Worm (Caenorhabditis elegans) whole organism, young adult: Measurements from ENCODE around the gene F48F7.5.
"Not testable (repeated sequence)": the region's sequence is repeated elsewhere in the genome, so short reads cannot be mapped to it uniquely, and the experiment has no call there.

ENCODE experiments used
- B0035.1 ChIP-seq: sonication (generic microtip); optimal IDR thresholded peaks from 2 replicates; lab custom pipeline; 2016; ENCODE audit warnings: missing genetic modification characterization, mild to moderate bottlenecking, missing compliant biosample characterization, missing genotype, missing genetic modification reagents
- D2030.7 ChIP-seq: fragments of 200-800 bp; sonication (Bioruptor generic); IDR thresholded peaks from 2 replicates; pipeline ENCODE4 v1.3.6; 2022; ENCODE audit warnings: missing genetic modification reagents, missing genetic modification characterization, missing compliant biosample characterization
- F37B4.10 ChIP-seq: fragments of 200-800 bp; sonication (Bioruptor generic); IDR thresholded peaks from 2 replicates; pipeline ENCODE4 v1.3.6; 2022; ENCODE audit warnings: missing genetic modification characterization, missing compliant biosample characterization
- F49E8.2 ChIP-seq: sonication (generic microtip); optimal IDR thresholded peaks from 3 replicates; lab custom pipeline; 2017; ENCODE audit warnings: missing genetic modification characterization, mild to moderate bottlenecking, missing compliant biosample characterization, antibody characterized with exemption, moderate library complexity; ENCODE audit not compliant: insufficient read depth
- F55B11.4 ChIP-seq: sonication (generic microtip); optimal IDR thresholded peaks from 2 replicates; lab custom pipeline; 2016; ENCODE audit warnings: missing compliant biosample characterization, missing genetic modification characterization, borderline replicate concordance; ENCODE audit not compliant: insufficient read depth
- F57C9.4 ChIP-seq: sonication (generic microtip); optimal IDR thresholded peaks from 2 replicates; lab custom pipeline; 2017; ENCODE audit warnings: mild to moderate bottlenecking, missing genetic modification characterization, missing compliant biosample characterization
- Y53G8AR.9 ChIP-seq: fragments of 200-800 bp; sonication (Bioruptor generic); conservative IDR thresholded peaks from 2 replicates; pipeline ENCODE4 v1.3.6; 2022; ENCODE audit warnings: missing genetic modification reagents, missing genetic modification characterization, missing compliant biosample characterization
- Y56A3A.18 ChIP-seq: fragments of 200-800 bp; sonication (Bioruptor generic); IDR thresholded peaks from 2 replicates; pipeline ENCODE4 v1.3.6; 2022; ENCODE audit warnings: missing genetic modification reagents, missing genetic modification characterization, missing compliant biosample characterization
- Y67H2A.10 ChIP-seq: fragments of 200-800 bp; sonication (Bioruptor generic); conservative IDR thresholded peaks from 2 replicates; pipeline ENCODE4 v1.3.6; 2022; ENCODE audit warnings: missing genetic modification reagents, missing genetic modification characterization, missing compliant biosample characterization
- attf-6 ChIP-seq: fragments of 200-800 bp; sonication (Bioruptor generic); IDR thresholded peaks from 2 replicates; pipeline ENCODE4 v1.3.6; 2022; ENCODE audit warnings: missing genetic modification reagents, missing genetic modification characterization, missing compliant biosample characterization
- bed-1 ChIP-seq: fragments of 200-800 bp; sonication (Bioruptor generic); IDR thresholded peaks from 2 replicates; pipeline ENCODE4 v1.3.6; 2022; ENCODE audit warnings: missing genetic modification reagents, missing genetic modification characterization, missing compliant biosample characterization
- ceh-27 ChIP-seq: fragments of 200-800 bp; sonication (Bioruptor generic); optimal IDR thresholded peaks from 2 replicates; lab custom pipeline; 2018; ENCODE audit warnings: mild to moderate bottlenecking, missing genetic modification characterization, moderate library complexity, missing compliant biosample characterization
- ceh-58 ChIP-seq: fragments of 200-800 bp; sonication (Bioruptor generic); IDR thresholded peaks from 2 replicates; pipeline ENCODE4 v1.3.6; 2022; ENCODE audit warnings: missing genetic modification characterization, missing compliant biosample characterization
- ceh-91 ChIP-seq: fragments of 200-800 bp; sonication (Bioruptor generic); IDR thresholded peaks from 2 replicates; pipeline ENCODE4 v1.3.6; 2022; ENCODE audit warnings: missing genetic modification reagents, missing genetic modification characterization, missing compliant biosample characterization
- die-1 ChIP-seq: sonication (generic microtip); optimal IDR thresholded peaks from 2 replicates; lab custom pipeline; 2016; ENCODE audit warnings: missing genotype, mild to moderate bottlenecking, missing genetic modification characterization, missing compliant biosample characterization
- dox-1 ChIP-seq: fragments of 200-800 bp; sonication (Bioruptor generic); IDR thresholded peaks from 2 replicates; pipeline ENCODE4 v1.3.6; 2022; ENCODE audit warnings: missing genetic modification reagents, missing genetic modification characterization, missing compliant biosample characterization
- efl-1 ChIP-seq: fragments of 150-350 bp; optimal IDR thresholded peaks from 2 replicates; lab custom pipeline; 2014; ENCODE audit warnings: missing biosample characterization, missing genetic modification reagents, missing genetic modification characterization
- egl-18 ChIP-seq: fragments of 200-800 bp; sonication (Bioruptor generic); IDR thresholded peaks from 2 replicates; pipeline ENCODE4 v1.3.6; 2022; ENCODE audit warnings: missing genetic modification reagents, missing genetic modification characterization, missing compliant biosample characterization
- egrh-3 ChIP-seq: fragments of 200-800 bp; sonication (Bioruptor generic); IDR thresholded peaks from 2 replicates; pipeline ENCODE4 v1.3.6; 2022; ENCODE audit warnings: missing genetic modification reagents, missing genetic modification characterization, missing compliant biosample characterization
- gei-17 ChIP-seq: fragments of 200-800 bp; sonication (Bioruptor generic); optimal IDR thresholded peaks from 2 replicates; lab custom pipeline; 2018; ENCODE audit warnings: mild to moderate bottlenecking, missing genetic modification characterization, missing compliant biosample characterization
- hlh-12 ChIP-seq: sonication (generic microtip); optimal IDR thresholded peaks from 2 replicates; lab custom pipeline; 2016; ENCODE audit warnings: missing genetic modification characterization, missing compliant biosample characterization
- hmg-1.2 ChIP-seq: fragments of 200-800 bp; sonication (Bioruptor generic); IDR thresholded peaks from 2 replicates; pipeline ENCODE4 v1.3.6; 2022; ENCODE audit warnings: missing genetic modification reagents, missing genetic modification characterization, missing compliant biosample characterization
- let-526 ChIP-seq: fragments of 200-800 bp; sonication (Bioruptor generic); IDR thresholded peaks from 2 replicates; pipeline ENCODE4 v1.3.6; 2022; ENCODE audit warnings: missing genetic modification reagents, missing genetic modification characterization, missing compliant biosample characterization
- let-607 ChIP-seq, 2 experiments: fragments of 200-800 bp in 1 of 2; sonication (Bioruptor generic) in 1 of 2; sonication (generic microtip) in 1 of 2; optimal IDR thresholded peaks; 2 replicates each; lab custom pipeline; 2016 to 2018; ENCODE audit warnings: mild to moderate bottlenecking in 2 of 2, missing compliant biosample characterization in 2 of 2, missing genetic modification characterization in 2 of 2, moderate library complexity in 2 of 2, missing genotype in 1 of 2
- mxl-1 ChIP-seq: sonication (generic microtip); optimal IDR thresholded peaks from 2 replicates; lab custom pipeline; 2016; ENCODE audit warnings: missing genetic modification characterization, missing compliant biosample characterization
- nfyb-1 ChIP-seq: fragments of 200-800 bp; sonication (Bioruptor generic); IDR thresholded peaks from 2 replicates; pipeline ENCODE4 v1.3.6; 2022; ENCODE audit warnings: missing genetic modification reagents, missing genetic modification characterization, missing compliant biosample characterization
- nhr-179 ChIP-seq: sonication (generic microtip); optimal IDR thresholded peaks from 2 replicates; lab custom pipeline; 2016; ENCODE audit warnings: mild to moderate bottlenecking, missing genetic modification characterization, missing compliant biosample characterization
- nhr-80 ChIP-seq: sonication (generic microtip); optimal IDR thresholded peaks from 2 replicates; lab custom pipeline; 2016; ENCODE audit warnings: missing genetic modification characterization, missing compliant biosample characterization
- rpc-1 ChIP-seq, 2 experiments: fragments of 150-350 bp in 1 of 2; sonication (generic microtip) in 1 of 2; optimal IDR thresholded peaks; 2 replicates each; lab custom pipeline; 2014 to 2018; ENCODE audit warnings: missing biosample characterization in 1 of 2, missing genetic modification characterization in 1 of 2, missing genetic modification reagents in 1 of 2, missing genotype in 1 of 2
- sea-2 ChIP-seq: fragments of 200-800 bp; sonication (Bioruptor generic); IDR thresholded peaks from 2 replicates; pipeline ENCODE4 v1.3.6; 2022; ENCODE audit warnings: missing genetic modification characterization, missing compliant biosample characterization
- snpc-3.4 ChIP-seq: sonication (generic microtip); optimal IDR thresholded peaks from 2 replicates; lab custom pipeline; 2017; ENCODE audit warnings: missing genetic modification characterization, mild to moderate bottlenecking, missing compliant biosample characterization, antibody characterized with exemption, moderate library complexity, missing genotype, missing genetic modification reagents
- unc-130 ChIP-seq: sonication (generic microtip); optimal IDR thresholded peaks from 2 replicates; lab custom pipeline; 2016; ENCODE audit warnings: missing genetic modification reagents, missing genetic modification characterization, missing compliant biosample characterization
- zfh-2 ChIP-seq: fragments of 200-800 bp; sonication (Bioruptor generic); conservative IDR thresholded peaks from 2 replicates; pipeline ENCODE4 v1.3.6; 2022; ENCODE audit warnings: missing genetic modification reagents, missing genetic modification characterization, missing compliant biosample characterization
- ztf-22 ChIP-seq: fragments of 200-800 bp; sonication (Bioruptor generic); optimal IDR thresholded peaks from 2 replicates; lab custom pipeline; 2018; ENCODE audit warnings: mild to moderate bottlenecking, missing genetic modification characterization, moderate library complexity, missing compliant biosample characterization
- ztf-26 ChIP-seq: sonication (generic microtip); optimal IDR thresholded peaks from 2 replicates; lab custom pipeline; 2017; ENCODE audit warnings: missing genetic modification characterization, missing compliant biosample characterization
- ztf-6 ChIP-seq: fragments of 200-800 bp; sonication (Bioruptor generic); IDR thresholded peaks from 2 replicates; pipeline ENCODE4 v1.3.6; 2022; ENCODE audit warnings: missing genetic modification reagents, missing genetic modification characterization, missing compliant biosample characterization

Gene F48F7.5

ce11 chrX:13934574-13934973 is 40.9 kb upstream of the F48F7.5 start, which contains the start of gene elt-3:
Gene elt-3, plus strand, starts transcription at chrX:13934874.
- TF ChIP-seq gei-17 (GFP tag; lab: Kevin White, UChicago) (no peak), die-1 (no peak), snpc-3.4 (tag; lab: Kevin White, UChicago) (no peak), B0035.1 (tag; lab: Kevin White, UChicago) (no peak), ceh-91 (no peak), egl-18 (GFP tag; lab: Robert Waterston, UW) (no peak), ztf-22 (GFP tag; lab: Kevin White, UChicago) (no peak), Y53G8AR.9 (GFP tag; lab: Robert Waterston, UW) (no peak)

- peak; percentile 45; the same call in 1 of the 2 replicates for TF ChIP-seq zfh-2 (GFP tag; lab: Robert Waterston, UW)
- TF ChIP-seq dox-1 (GFP tag; lab: Robert Waterston, UW) = peak; percentile 12; the same call in 1 of the 2 replicates
- TF ChIP-seq rpc-1 (optimal IDR thresholded peaks at IDR 0.05; lab: Kevin White, UChicago) = not testable (repeated sequence)
- TF ChIP-seq rpc-1 (tag; optimal IDR thresholded peaks at IDR 0.05; lab: Kevin White, UChicago) = peak; percentile 37
- TF ChIP-seq egrh-3 = peak; percentile 64; the same call in 1 of the 2 replicates
Measured at ce11 chrX:13935615-13936014, 39.8 kb upstream of the F48F7.5 start.

DNA sequence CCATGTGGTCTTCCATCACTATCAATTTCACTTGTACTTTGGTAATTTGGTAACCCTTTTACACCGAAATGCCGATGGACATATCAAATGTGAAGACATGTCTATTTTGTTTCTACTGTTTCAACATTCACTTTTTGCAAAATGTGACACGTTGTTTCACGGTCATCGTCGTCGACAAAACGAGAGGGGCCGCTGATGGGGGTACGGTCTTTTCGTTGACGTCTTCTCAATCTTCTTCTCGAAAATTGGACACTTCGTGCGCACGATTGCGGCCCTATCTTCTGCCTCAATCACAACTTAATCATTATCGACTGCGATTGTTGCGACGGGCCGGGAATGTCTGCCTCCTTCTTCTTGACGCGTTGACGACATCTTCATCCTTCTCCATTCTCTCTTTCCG is 38.7 kb upstream of the F48F7.5 start:
- TF ChIP-seq F49E8.2 (tag; lab: Kevin White, UChicago) (no peak), nfyb-1 (GFP tag; lab: Robert Waterston, UW) (no peak), ztf-26 (tag; lab: Kevin White, UChicago) (peak; percentile 32), bed-1 (GFP tag; lab: Robert Waterston, UW) (no peak)

DNA sequence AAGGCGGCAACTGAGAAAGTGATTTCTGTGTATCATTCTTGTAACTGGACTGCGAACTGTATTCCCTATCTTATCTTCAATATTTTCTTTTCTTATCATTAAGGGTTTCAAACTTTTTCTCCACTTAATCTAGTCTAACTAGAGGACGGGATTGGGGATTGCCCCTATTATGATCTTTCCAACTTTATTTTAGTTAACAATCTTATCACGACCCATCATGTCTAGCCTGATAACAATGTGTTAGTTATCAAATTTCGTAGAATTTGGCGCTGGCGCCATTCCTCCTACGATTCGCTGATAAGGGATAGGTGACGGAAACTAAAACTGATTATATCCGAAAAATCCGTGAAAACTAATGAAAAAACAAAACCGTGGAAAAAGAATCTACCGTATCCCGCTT is 38.1 kb upstream of the F48F7.5 start:
- TF ChIP-seq sea-2 (GFP tag; lab: Robert Waterston, UW) (no peak), nhr-179 (no peak), ceh-27 (no peak), nhr-80 (tag; lab: Kevin White, UChicago) (peak; percentile 35), ceh-58 (GFP tag; lab: Robert Waterston, UW) (no peak)

DNA sequence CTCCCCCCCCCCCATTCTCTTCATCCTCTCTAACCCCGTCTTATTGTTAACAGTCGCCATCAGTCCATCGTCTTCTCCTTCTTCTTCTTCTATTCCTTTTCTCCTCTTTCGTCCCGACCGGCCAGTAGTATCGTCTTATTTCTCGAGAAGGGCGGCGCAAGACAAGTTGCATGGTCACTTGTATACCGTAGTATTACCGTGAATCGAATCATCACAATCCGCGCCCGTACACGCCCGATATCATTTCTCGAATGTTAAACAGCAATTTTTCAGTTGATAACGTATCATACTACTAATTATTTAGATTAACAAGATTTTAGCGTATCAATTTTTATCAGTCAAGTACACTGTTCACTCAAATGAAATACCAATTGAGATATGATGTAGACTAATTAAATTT is 37.5 kb upstream of the F48F7.5 start:
- TF ChIP-seq Y56A3A.18 = no peak
- TF ChIP-seq let-607 (tag; optimal IDR thresholded peaks at IDR 0.05; lab: Kevin White, UChicago) = no peak
- TF ChIP-seq nhr-179 = no peak
- no peak for TF ChIP-seq egrh-3
- TF ChIP-seq F55B11.4 (tag; lab: Kevin White, UChicago) = no peak
- no peak for TF ChIP-seq zfh-2 (GFP tag; lab: Robert Waterston, UW)
- TF ChIP-seq mxl-1 = no peak
- no peak for TF ChIP-seq bed-1 (GFP tag; lab: Robert Waterston, UW)
- no peak for TF ChIP-seq ztf-6 (GFP tag; lab: Robert Waterston, UW)
- TF ChIP-seq hmg-1.2 = no peak
- TF ChIP-seq ceh-91 = no peak
- TF ChIP-seq let-526 = no peak
- no peak for TF ChIP-seq hlh-12 (tag; lab: Kevin White, UChicago)
- no peak for TF ChIP-seq F57C9.4 (tag; lab: Kevin White, UChicago)
- no peak for TF ChIP-seq D2030.7 (GFP tag; lab: Robert Waterston, UW)
- no peak for TF ChIP-seq F37B4.10 (GFP tag; lab: Robert Waterston, UW)
- no peak for TF ChIP-seq attf-6 (GFP tag; lab: Robert Waterston, UW)
- no peak for TF ChIP-seq efl-1 (GFP tag; lab: Kevin White, UChicago)
- TF ChIP-seq unc-130 (GFP tag; lab: Kevin White, UChicago) = no peak
- TF ChIP-seq Y67H2A.10 (GFP tag; lab: Robert Waterston, UW) = no peak
